Worm (Caenorhabditis elegans) whole organism, mixed stage, embryonic: ENCODE data around the gene srsx-16.
A peak's percentile ranks its signal among the peaks of the same experiment; 100 is the strongest.

Experiments
- M03D4.4 ChIP-seq: sonication (generic microtip); optimal IDR thresholded peaks from 2 replicates; lab custom pipeline; 2017; ENCODE audit warnings: mild to moderate bottlenecking, missing genetic modification characterization, missing compliant biosample characterization
- bed-3 ChIP-seq: fragments of 200-800 bp; sonication (Bioruptor generic); optimal IDR thresholded peaks from 3 replicates; lab custom pipeline; 2018; ENCODE audit warnings: mild to moderate bottlenecking, missing genetic modification characterization, moderate library complexity, missing compliant biosample characterization
- blmp-1 ChIP-seq: fragments of 150-350 bp; optimal IDR thresholded peaks from 2 replicates; lab custom pipeline; 2014; ENCODE audit warnings: missing biosample characterization, missing genetic modification characterization
- ceh-39 ChIP-seq: fragments of 150-350 bp; optimal IDR thresholded peaks from 2 replicates; lab custom pipeline; 2014; ENCODE audit warnings: missing biosample characterization, missing genetic modification characterization
- ceh-43 ChIP-seq: fragments of 200-800 bp; sonication (Bioruptor generic); optimal IDR thresholded peaks from 2 replicates; lab custom pipeline; 2018; ENCODE audit warnings: mild to moderate bottlenecking, missing genetic modification characterization, moderate library complexity, missing compliant biosample characterization
- ceh-83 ChIP-seq: fragments of 200-800 bp; sonication (Bioruptor generic); optimal IDR thresholded peaks from 2 replicates; lab custom pipeline; 2018; ENCODE audit warnings: mild to moderate bottlenecking, missing genetic modification characterization, missing compliant biosample characterization
- ces-1 ChIP-seq: fragments of 150-350 bp; optimal IDR thresholded peaks from 2 replicates; lab custom pipeline; 2014; ENCODE audit warnings: missing biosample characterization, missing genetic modification reagents, missing genetic modification characterization
- cnd-1 ChIP-seq: fragments of 200-800 bp; sonication (Bioruptor generic); optimal IDR thresholded peaks from 2 replicates; lab custom pipeline; 2018; ENCODE audit warnings: mild to moderate bottlenecking, missing genetic modification characterization, missing compliant biosample characterization
- drap-1 ChIP-seq: fragments of 200-800 bp; sonication (Bioruptor generic); optimal IDR thresholded peaks from 3 replicates; lab custom pipeline; 2018; ENCODE audit warnings: mild to moderate bottlenecking, missing genetic modification characterization, missing compliant biosample characterization
- elt-1 ChIP-seq: sonication (generic microtip); optimal IDR thresholded peaks from 2 replicates; lab custom pipeline; 2017; ENCODE audit warnings: missing genetic modification characterization, mild to moderate bottlenecking, missing compliant biosample characterization, antibody characterized with exemption, moderate library complexity, borderline replicate concordance; ENCODE audit not compliant: insufficient read depth
- elt-3 ChIP-seq: fragments of 150-350 bp; optimal IDR thresholded peaks from 2 replicates; lab custom pipeline; 2014; ENCODE audit warnings: missing biosample characterization, missing genetic modification characterization
- flh-1 ChIP-seq: fragments of 200-800 bp; sonication (Bioruptor generic); optimal IDR thresholded peaks from 2 replicates; lab custom pipeline; 2018; ENCODE audit warnings: mild to moderate bottlenecking, missing genetic modification characterization, moderate library complexity, missing compliant biosample characterization
- ham-2 ChIP-seq: fragments of 200-800 bp; sonication (Bioruptor generic); optimal IDR thresholded peaks from 2 replicates; lab custom pipeline; 2018; ENCODE audit warnings: mild to moderate bottlenecking, missing genetic modification characterization, missing compliant biosample characterization
- hlh-1 ChIP-seq: fragments of 150-350 bp; optimal IDR thresholded peaks from 2 replicates; lab custom pipeline; 2014; ENCODE audit warnings: missing biosample characterization, missing genetic modification reagents, missing genetic modification characterization
- lin-13 ChIP-seq: fragments of 150-350 bp; optimal IDR thresholded peaks from 2 replicates; lab custom pipeline; 2014; ENCODE audit warnings: missing biosample characterization, missing genetic modification characterization
- lin-32 ChIP-seq: fragments of 200-800 bp; sonication (Bioruptor generic); optimal IDR thresholded peaks from 2 replicates; lab custom pipeline; 2018; ENCODE audit warnings: mild to moderate bottlenecking, missing genetic modification characterization, missing compliant biosample characterization
- lsy-2 ChIP-seq: fragments of 150-350 bp; optimal IDR thresholded peaks from 2 replicates; lab custom pipeline; 2014; ENCODE audit warnings: missing biosample characterization, missing genetic modification characterization
- mab-5 ChIP-seq: fragments of 150-350 bp; optimal IDR thresholded peaks from 2 replicates; lab custom pipeline; 2014; ENCODE audit warnings: missing biosample characterization, missing genetic modification characterization
- mep-1 ChIP-seq: fragments of 150-350 bp; optimal IDR thresholded peaks from 2 replicates; lab custom pipeline; 2017; ENCODE audit warnings: missing biosample characterization, missing genetic modification reagents, missing genetic modification characterization, inconsistent platforms
- mls-2 ChIP-seq: sonication (generic microtip); optimal IDR thresholded peaks from 2 replicates; lab custom pipeline; 2016; ENCODE audit warnings: mild to moderate bottlenecking, missing genetic modification characterization, moderate library complexity, missing compliant biosample characterization
- nhr-12 ChIP-seq: fragments of 150-350 bp; optimal IDR thresholded peaks from 2 replicates; lab custom pipeline; 2014; ENCODE audit warnings: missing biosample characterization, missing genetic modification characterization
- nhr-2 ChIP-seq: fragments of 150-350 bp; optimal IDR thresholded peaks from 2 replicates; lab custom pipeline; 2014; ENCODE audit warnings: missing biosample characterization, missing genetic modification characterization
- nhr-237 ChIP-seq: fragments of 150-350 bp; optimal IDR thresholded peaks from 2 replicates; lab custom pipeline; 2014; ENCODE audit warnings: missing biosample characterization, missing genetic modification characterization
- nhr-28 ChIP-seq: fragments of 150-350 bp; optimal IDR thresholded peaks from 2 replicates; lab custom pipeline; 2014; ENCODE audit warnings: missing biosample characterization, missing genetic modification characterization
- nhr-76 ChIP-seq: sonication (generic microtip); optimal IDR thresholded peaks from 2 replicates; lab custom pipeline; 2017; ENCODE audit warnings: missing biosample characterization, missing genetic modification characterization
- pha-4 ChIP-seq: fragments of 150-350 bp; optimal IDR thresholded peaks from 2 replicates; lab custom pipeline; 2018; ENCODE audit warnings: missing biosample characterization, missing genetic modification reagents, missing genetic modification characterization
- sem-2 ChIP-seq: fragments of 200-800 bp; sonication (Bioruptor generic); optimal IDR thresholded peaks from 2 replicates; lab custom pipeline; 2018; ENCODE audit warnings: mild to moderate bottlenecking, missing genetic modification characterization, missing compliant biosample characterization
- snpc-4 ChIP-seq: fragments of 150-350 bp; optimal IDR thresholded peaks from 2 replicates; lab custom pipeline; 2014; ENCODE audit warnings: missing biosample characterization, missing genetic modification characterization
- sptf-1 ChIP-seq: sonication (generic microtip); optimal IDR thresholded peaks from 2 replicates; lab custom pipeline; 2017; ENCODE audit warnings: mild to moderate bottlenecking, missing genetic modification characterization, moderate library complexity, missing compliant biosample characterization
- tbx-8 ChIP-seq: fragments of 200-800 bp; sonication (Bioruptor generic); optimal IDR thresholded peaks from 2 replicates; lab custom pipeline; 2018; ENCODE audit warnings: mild to moderate bottlenecking, missing genetic modification characterization, moderate library complexity, missing compliant biosample characterization
- unc-120 ChIP-seq: sonication (generic microtip); optimal IDR thresholded peaks from 2 replicates; lab custom pipeline; 2017; ENCODE audit warnings: missing genetic modification characterization, missing compliant biosample characterization; ENCODE audit not compliant: poor library complexity, severe bottlenecking
- unc-39 ChIP-seq: fragments of 150-350 bp; optimal IDR thresholded peaks from 2 replicates; lab custom pipeline; 2014; ENCODE audit warnings: missing biosample characterization, missing genetic modification characterization
- unc-62 ChIP-seq: fragments of 150-350 bp; optimal IDR thresholded peaks from 2 replicates; lab custom pipeline; 2014; ENCODE audit warnings: missing biosample characterization, missing genetic modification reagents, missing genetic modification characterization
- zip-8 ChIP-seq: fragments of 150-350 bp; optimal IDR thresholded peaks from 2 replicates; lab custom pipeline; 2014; ENCODE audit warnings: missing biosample characterization, missing genetic modification characterization
- ztf-11 ChIP-seq: fragments of 150-350 bp; optimal IDR thresholded peaks from 2 replicates; lab custom pipeline; 2014; ENCODE audit warnings: missing biosample characterization, missing genetic modification characterization

Gene srsx-16

DNA sequence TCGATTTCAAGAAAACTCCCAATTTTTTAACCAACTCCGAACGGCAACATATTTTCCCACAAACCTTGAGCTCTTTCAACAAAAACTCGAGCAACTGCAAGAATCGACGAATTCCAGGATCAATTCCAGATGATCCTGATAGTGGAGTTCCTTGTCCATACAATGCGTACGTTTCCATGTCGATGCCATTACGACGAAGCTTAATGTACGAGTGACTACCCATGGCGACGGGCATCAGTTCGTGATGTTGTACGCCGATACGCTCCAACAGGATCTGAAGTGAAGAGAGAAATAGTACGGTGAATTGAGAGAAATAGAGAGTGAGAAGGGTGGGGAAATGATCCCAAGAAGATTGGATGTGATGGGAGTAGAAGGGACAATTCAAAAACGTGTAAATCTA lies 42.5 kb upstream of the srsx-16 start:
- TF ChIP-seq snpc-4 (no peak), blmp-1 (no peak), nhr-28 (tag; lab: Kevin White, UChicago) (no peak), M03D4.4 (no peak)
- TF ChIP-seq, all 35 proteins: peak for 0

DNA sequence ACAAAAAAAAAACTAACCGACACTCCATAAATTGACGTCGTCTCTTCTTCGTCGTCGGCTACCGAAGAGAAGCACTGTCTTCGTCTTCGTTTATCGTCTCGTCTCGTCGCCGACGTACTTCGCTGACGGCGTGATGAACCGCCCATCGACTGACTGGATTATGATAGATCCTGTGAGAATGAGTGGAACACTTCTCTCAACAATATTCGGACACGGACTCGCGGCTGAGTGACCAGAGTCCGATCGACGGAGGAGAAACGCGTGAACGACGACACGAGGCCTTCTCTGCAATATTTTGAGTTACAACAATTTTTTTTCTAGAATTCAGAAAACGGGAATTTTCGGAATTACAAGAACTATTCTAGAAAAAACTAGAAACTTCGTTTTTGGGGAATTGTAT lies 40.7 kb upstream of the srsx-16 start, which contains the start of gene skn-1:
TSS of gene skn-1 (minus strand) at position 146 of the 400 bp plus-strand sequence.
- no peak for TF ChIP-seq lsy-2 (tag; lab: Kevin White, UChicago)
- no peak for TF ChIP-seq flh-1
- no peak for TF ChIP-seq ceh-83 (GFP tag; lab: Kevin White, UChicago)
- no peak for TF ChIP-seq drap-1 (GFP tag; lab: Kevin White, UChicago)
- no peak for TF ChIP-seq sptf-1 (tag; lab: Kevin White, UChicago)
- no peak for TF ChIP-seq bed-3 (GFP tag; lab: Kevin White, UChicago)
- TF ChIP-seq elt-1 (tag; lab: Kevin White, UChicago) = no peak
- TF ChIP-seq cnd-1 = no peak
- no peak for TF ChIP-seq lin-32 (GFP tag; lab: Kevin White, UChicago)
- no peak for TF ChIP-seq nhr-28 (tag; lab: Kevin White, UChicago)
- no peak for TF ChIP-seq elt-3
- no peak for TF ChIP-seq hlh-1 (tag; lab: Kevin White, UChicago)
- no peak for TF ChIP-seq tbx-8 (GFP tag; lab: Kevin White, UChicago)
- TF ChIP-seq snpc-4 = no peak
- TF ChIP-seq unc-62 (GFP tag; lab: Kevin White, UChicago) = no peak
- TF ChIP-seq mep-1 (tag; lab: Kevin White, UChicago) = no peak
- TF ChIP-seq zip-8 = no peak

DNA sequence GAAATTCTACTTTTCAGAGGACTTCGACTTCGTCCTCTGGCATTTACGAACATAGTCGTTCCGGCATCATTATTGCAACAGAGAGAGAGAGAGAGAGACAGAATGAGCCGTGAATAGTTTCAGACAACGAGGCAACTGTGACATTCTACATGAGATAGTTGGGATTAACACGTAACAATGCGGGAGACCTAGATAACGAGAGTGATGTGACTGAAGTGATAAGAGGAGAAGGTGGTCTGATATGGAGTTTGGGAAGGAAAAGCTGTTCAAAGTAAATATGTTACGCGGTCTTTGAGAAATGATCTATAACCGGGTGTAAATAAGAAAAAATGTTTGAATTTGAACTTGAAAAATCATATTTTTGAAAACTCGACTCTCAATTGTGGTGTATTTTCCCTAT lies 39.9 kb upstream of the srsx-16 start:
- TF ChIP-seq ztf-11 (tag; lab: Kevin White, UChicago) (no peak), nhr-12 (tag; lab: Kevin White, UChicago) (no peak), snpc-4 (no peak), lin-32 (GFP tag; lab: Kevin White, UChicago) (no peak), ceh-43 (no peak)
- TF ChIP-seq, all 35 proteins: peak for 0

DNA sequence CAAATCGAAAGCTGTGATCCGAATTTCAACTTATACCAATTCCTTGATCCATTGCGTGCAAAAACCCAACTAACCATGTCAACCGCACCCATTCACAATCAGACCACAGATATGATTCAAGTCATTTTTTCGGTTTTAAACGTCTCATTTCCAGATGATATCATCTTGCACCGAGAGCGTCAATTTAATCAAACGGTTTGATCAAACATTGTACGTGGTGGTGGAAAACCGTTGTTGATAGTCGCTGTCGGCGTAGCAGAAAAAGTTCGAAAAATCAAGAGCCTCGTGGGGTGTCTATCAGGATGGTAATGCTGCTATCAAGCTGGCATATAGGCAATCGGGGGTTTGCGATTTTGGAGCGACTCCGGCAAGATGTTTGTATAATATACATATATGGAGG lies 39.4 kb upstream of the srsx-16 start:
- no peak for TF ChIP-seq M03D4.4
- TF ChIP-seq nhr-28 (tag; lab: Kevin White, UChicago) = no peak
- TF ChIP-seq cnd-1 = no peak
- no peak for TF ChIP-seq hlh-1 (tag; lab: Kevin White, UChicago)
- TF ChIP-seq blmp-1 = no peak
- TF ChIP-seq nhr-237 (tag; lab: Kevin White, UChicago) = no peak
- no peak for TF ChIP-seq ceh-39 (tag; lab: Kevin White, UChicago)
- no peak for TF ChIP-seq flh-1
- no peak for TF ChIP-seq ham-2 (GFP tag; lab: Kevin White, UChicago)
- TF ChIP-seq elt-1 (tag; lab: Kevin White, UChicago) = no peak

DNA sequence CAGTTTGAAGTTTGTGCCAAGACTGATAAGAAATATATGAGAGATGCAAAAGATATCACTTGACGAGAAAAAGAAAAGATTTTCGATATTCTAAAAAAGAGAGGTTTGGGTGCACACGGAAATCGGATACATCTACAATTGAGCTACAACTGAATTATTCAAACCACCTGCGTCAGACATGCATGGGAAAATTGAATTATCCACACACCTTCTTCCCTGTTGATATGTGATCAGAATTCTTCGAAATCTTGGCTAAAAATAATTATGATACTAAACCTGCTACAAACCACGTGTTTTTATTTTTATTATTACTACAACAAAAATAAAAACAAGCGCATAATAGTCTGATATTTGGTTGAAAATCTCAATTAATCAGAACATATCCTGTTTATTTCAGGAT lies 38.7 kb upstream of the srsx-16 start:
- TF ChIP-seq ces-1 (GFP tag; lab: Kevin White, UChicago) (peak; percentile 19), tbx-8 (GFP tag; lab: Kevin White, UChicago) (no peak)

DNA sequence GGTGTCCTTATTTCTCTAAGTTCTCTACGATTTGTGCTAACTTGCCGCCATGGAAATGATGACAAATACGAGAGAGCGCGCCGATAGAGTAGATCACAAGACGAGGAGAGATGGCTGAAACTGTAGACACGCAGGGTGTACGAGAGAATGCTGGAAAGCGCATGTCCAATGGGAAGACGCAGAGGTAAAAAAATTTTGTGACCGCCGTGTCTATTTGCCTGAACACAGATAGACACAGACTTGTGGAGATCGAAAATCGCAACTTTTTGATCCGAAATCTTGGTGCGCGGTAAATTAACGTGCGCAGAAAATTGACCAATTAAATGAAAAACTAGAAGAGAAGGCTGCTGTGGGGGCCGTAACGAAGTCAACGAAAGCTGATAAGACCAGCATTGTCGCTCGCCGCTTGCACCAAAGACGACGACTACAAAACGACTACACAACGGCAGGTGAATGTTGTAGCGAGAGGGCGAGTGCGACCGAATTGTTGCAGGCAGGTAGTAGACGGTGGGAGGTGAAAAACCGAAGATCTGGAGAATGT lies 37.7 kb upstream of the srsx-16 start:
- no peak for TF ChIP-seq unc-39 (tag; lab: Kevin White, UChicago)
- TF ChIP-seq bed-3 (GFP tag; lab: Kevin White, UChicago) = no peak
- TF ChIP-seq ceh-43 = no peak
- no peak for TF ChIP-seq sptf-1 (tag; lab: Kevin White, UChicago)
- TF ChIP-seq lin-13 = no peak
- TF ChIP-seq flh-1 = no peak
- TF ChIP-seq ces-1 (GFP tag; lab: Kevin White, UChicago) = no peak
- no peak for TF ChIP-seq ceh-39 (tag; lab: Kevin White, UChicago)
- TF ChIP-seq lsy-2 (tag; lab: Kevin White, UChicago) = no peak
- no peak for TF ChIP-seq nhr-76 (tag; lab: Kevin White, UChicago)
- no peak for TF ChIP-seq mab-5 (tag; lab: Kevin White, UChicago)
- TF ChIP-seq lin-32 (GFP tag; lab: Kevin White, UChicago) = no peak
- TF ChIP-seq nhr-12 (tag; lab: Kevin White, UChicago) = no peak
- TF ChIP-seq mls-2 (tag; lab: Kevin White, UChicago) = no peak
- peak; percentile 41 for TF ChIP-seq unc-120 (tag; lab: Kevin White, UChicago)
- TF ChIP-seq zip-8 = no peak
- peak; percentile 50 for TF ChIP-seq pha-4 (tag; lab: Kevin White, UChicago)
- no peak for TF ChIP-seq nhr-2 (tag; lab: Kevin White, UChicago)
- TF ChIP-seq blmp-1 = peak; percentile 10
- TF ChIP-seq drap-1 (GFP tag; lab: Kevin White, UChicago) = no peak
- TF ChIP-seq hlh-1 (tag; lab: Kevin White, UChicago) = no peak
- no peak for TF ChIP-seq sem-2
- no peak for TF ChIP-seq cnd-1
- TF ChIP-seq unc-62 (GFP tag; lab: Kevin White, UChicago) = peak; percentile 49
- no peak for TF ChIP-seq nhr-28 (tag; lab: Kevin White, UChicago)
- TF ChIP-seq ceh-83 (GFP tag; lab: Kevin White, UChicago) = no peak
- TF ChIP-seq elt-1 (tag; lab: Kevin White, UChicago) = peak; percentile 27
- TF ChIP-seq nhr-237 (tag; lab: Kevin White, UChicago) = peak; percentile 85
- no peak for TF ChIP-seq M03D4.4
- TF ChIP-seq elt-3 = no peak
- no peak for TF ChIP-seq snpc-4
- TF ChIP-seq mep-1 (tag; lab: Kevin White, UChicago) = no peak
- TF ChIP-seq tbx-8 (GFP tag; lab: Kevin White, UChicago) = no peak
- TF ChIP-seq ham-2 (GFP tag; lab: Kevin White, UChicago) = peak; percentile 73
- TF ChIP-seq ztf-11 (tag; lab: Kevin White, UChicago) = no peak
